Fruit fly (Drosophila melanogaster): ENCODE data around the gene dsx-c73A.
A peak's percentile ranks its signal among the peaks of the same experiment; 100 is the strongest.

dsx-c73A gene

dm6 chr3L:16451887-16452751, at the start of gene dsx-c73A:
dsx-c73A (minus strand) TSS chr3L:16451958.
- TF ChIP-seq CTCF (optimal IDR thresholded peaks at IDR 0.05) = no peak
- TF ChIP-seq CG8478 (optimal IDR thresholded peaks at IDR 0.05) = no peak

DNA sequence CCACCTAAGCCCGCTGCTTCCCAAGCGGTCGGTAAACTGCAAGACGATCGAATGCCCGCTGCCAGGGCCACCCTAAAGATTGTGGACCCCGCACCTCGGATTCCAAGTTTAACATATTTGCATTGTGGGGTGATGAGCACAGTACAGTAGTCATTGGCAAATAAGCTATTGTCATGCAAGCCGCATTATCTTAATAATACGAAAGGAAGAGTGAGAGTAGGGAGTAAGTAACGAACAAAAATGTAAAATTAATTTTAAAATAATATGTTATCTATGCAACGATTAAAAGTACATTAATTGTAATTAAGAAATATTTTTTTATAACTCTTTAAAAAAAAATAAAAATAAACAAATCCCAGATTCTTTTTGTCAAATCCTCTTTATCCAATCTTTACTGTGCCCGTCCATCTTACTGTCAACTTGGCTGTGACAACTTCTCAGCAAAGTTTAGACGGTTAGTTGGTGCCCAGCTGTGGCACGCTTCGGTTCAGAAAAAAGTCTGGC, 45.5 kb upstream of the dsx-c73A start, which contains the start of gene st:
Gene st (plus strand): TSS at position 454 of the 504 bp plus-strand sequence.
- TF ChIP-seq CG8478 (optimal IDR thresholded peaks at IDR 0.05) (no peak), CTCF (optimal IDR thresholded peaks at IDR 0.05) (no peak)

- TF ChIP-seq CG8478 (optimal IDR thresholded peaks at IDR 0.05) (no peak), CTCF (optimal IDR thresholded peaks at IDR 0.05) (no peak)
Observed at dm6 chr3L:16495989-16496797, 44.4 kb upstream of the dsx-c73A start, which contains the start of gene CG42514. CG42514 (minus strand) TSS chr3L:16496236.

DNA sequence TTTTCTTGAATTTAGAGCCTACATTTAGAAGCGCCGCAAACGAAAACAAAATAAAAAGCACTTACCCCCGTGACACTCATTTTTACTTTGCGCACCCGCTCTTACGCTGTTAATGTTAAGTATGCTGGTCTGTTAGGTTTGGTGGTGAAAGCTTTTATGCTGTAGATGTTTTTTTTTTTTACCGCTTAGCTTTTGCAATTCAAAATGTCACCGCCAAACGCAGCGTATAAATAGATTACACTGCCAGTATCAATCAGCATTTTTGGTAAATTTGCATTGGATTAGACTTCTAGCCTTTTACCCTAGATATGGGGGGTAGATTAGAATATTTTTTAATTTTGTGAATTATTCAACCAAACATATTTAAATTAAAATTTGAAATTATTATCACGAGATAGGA, 43.5 kb upstream of the dsx-c73A start:
- TF ChIP-seq CTCF (optimal IDR thresholded peaks at IDR 0.05) (no peak), CG8478 (optimal IDR thresholded peaks at IDR 0.05) (no peak)

DNA sequence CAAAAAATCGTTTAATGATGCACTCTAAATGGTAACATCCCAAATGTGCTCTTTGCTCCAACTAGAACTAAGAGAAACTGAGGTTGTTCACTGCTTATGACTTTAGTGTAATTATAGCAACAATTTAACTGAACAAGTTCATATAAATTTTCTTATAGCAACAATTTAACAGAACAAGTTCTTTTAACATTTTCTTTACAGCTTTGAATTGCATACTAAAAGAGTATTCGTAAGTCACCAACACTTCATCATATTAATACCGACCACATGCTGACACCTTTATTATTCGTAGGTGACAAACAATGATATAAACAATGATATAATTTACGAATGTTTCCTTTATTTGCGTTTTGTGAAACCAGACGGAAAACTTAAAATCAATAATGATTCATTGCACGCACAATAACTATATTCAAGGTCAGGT, 42.9 kb upstream of the dsx-c73A start:
- TF ChIP-seq CG8478 (optimal IDR thresholded peaks at IDR 0.05) = no peak
- TF ChIP-seq CTCF (optimal IDR thresholded peaks at IDR 0.05) = no peak

DNA sequence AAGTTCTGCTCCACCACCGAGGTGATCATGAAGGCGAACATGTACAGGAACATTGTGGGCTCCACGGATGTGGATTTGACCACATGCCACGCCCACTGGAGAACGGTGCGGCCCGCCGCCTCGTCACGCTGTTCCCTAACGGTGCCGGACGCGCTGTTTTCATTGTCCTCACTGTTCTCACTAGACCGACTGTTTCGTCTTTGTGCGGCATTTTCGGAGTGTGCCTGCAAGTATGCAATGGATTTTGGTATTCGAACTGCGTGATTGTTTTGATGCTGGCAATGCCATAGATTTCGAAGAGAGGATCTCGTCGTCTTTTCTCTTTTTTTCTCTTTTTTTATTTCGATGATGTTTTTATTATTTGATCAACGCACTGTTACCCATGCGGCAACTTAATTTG, 42.0 kb upstream of the dsx-c73A start:
- TF ChIP-seq CTCF (optimal IDR thresholded peaks at IDR 0.05) = peak; percentile 14
- no peak for TF ChIP-seq CG8478 (optimal IDR thresholded peaks at IDR 0.05)

- no peak for TF ChIP-seq CTCF (optimal IDR thresholded peaks at IDR 0.05)
- TF ChIP-seq CG8478 (optimal IDR thresholded peaks at IDR 0.05) = no peak
Observed at dm6 chr3L:16491006-16491605, 39.3 kb upstream of the dsx-c73A start.

DNA sequence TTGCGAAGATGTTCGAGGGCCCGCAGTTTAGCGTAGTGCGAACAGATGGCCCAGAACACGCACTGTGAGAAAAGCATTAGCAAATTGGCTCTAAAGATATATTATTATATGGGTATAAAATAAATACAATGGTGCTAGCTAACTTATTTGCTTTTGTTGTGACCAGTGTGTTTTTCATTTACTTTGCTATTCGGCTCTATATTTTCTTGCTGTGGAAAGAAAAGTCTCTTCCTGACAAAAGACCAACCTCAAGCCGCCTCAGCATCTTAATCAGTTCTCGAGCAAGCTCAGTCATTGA, 38.8 kb upstream of the dsx-c73A start:
- TF ChIP-seq CTCF (optimal IDR thresholded peaks at IDR 0.05) = no peak
- no peak for TF ChIP-seq CG8478 (optimal IDR thresholded peaks at IDR 0.05)

dm6 chr3L:16489822-16490582, 38.2 kb upstream of the dsx-c73A start:
- no peak for TF ChIP-seq CTCF (optimal IDR thresholded peaks at IDR 0.05)
- no peak for TF ChIP-seq CG8478 (optimal IDR thresholded peaks at IDR 0.05)

DNA sequence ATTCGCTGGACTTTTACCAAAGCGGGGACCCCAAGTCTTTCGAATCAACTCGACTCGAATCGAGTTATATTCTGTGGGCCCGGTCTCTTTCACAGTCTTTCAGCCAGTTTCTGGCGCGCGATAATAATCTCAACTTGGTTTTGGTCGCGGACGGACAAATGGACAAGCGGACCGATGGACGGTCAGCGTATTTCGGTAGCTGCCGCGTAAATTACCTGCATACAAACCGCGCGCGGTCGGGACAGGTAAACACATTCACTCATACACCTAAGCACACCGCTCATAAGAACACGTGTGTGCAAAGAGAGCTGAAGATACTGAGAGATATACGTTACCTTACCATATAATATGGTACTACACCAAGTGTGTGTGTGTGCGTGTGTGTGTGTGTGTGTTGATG, 37.5 kb upstream of the dsx-c73A start:
- TF ChIP-seq CTCF (optimal IDR thresholded peaks at IDR 0.05) = no peak

dm6 chr3L:16488483-16489258, 36.9 kb upstream of the dsx-c73A start:
- no peak for TF ChIP-seq CTCF (optimal IDR thresholded peaks at IDR 0.05)

DNA sequence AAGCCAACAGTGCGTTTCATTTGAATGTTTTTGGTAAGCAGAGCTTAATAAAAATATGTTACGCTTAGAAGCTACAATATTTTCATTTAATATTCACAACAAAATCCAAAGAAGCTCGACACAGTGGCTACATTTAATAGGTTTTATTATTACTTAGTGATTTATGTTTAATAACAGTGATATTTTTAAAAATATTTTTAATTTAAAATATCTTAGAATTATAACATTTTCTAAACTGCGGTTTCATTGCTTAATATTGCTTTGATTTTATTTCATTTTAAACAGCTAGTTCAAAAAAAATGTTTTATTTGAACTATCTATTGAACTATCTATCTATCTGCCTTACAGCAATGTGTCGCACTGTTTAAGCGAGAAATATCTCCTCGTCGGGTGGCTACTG, 36.1 kb upstream of the dsx-c73A start:
- no peak for TF ChIP-seq CG8478 (optimal IDR thresholded peaks at IDR 0.05)
- no peak for TF ChIP-seq CTCF (optimal IDR thresholded peaks at IDR 0.05)

dm6 chr3L:16486502-16486901, 34.7 kb upstream of the dsx-c73A start:
- no peak for TF ChIP-seq CG8478 (optimal IDR thresholded peaks at IDR 0.05)

Data from S2 (cell line).